Fruit fly (Drosophila melanogaster) whole organism, embryonic: ENCODE measurements around the gene Pgd.

Source experiments
- Asciz ChIP-seq: fragments of 200-800 bp; sonication (Bioruptor generic); optimal IDR thresholded peaks from 2 replicates; lab custom pipeline; 2017; ENCODE audit warnings: missing biosample characterization, mild to moderate bottlenecking, missing genetic modification characterization, missing genetic modification reagents
- Bdp1 ChIP-seq: fragments of 200-800 bp; sonication (Bioruptor generic); optimal IDR thresholded peaks from 3 replicates; lab custom pipeline; 2016; ENCODE audit warnings: missing biosample characterization, missing genetic modification characterization
- CG1024 ChIP-seq: fragments of 200-800 bp; sonication (Bioruptor generic); IDR thresholded peaks from 2 replicates; pipeline ENCODE4 v1.3.6; 2022; ENCODE audit warnings: missing biosample characterization, missing genetic modification characterization
- CG10267 ChIP-seq: fragments of 200-800 bp; sonication (Bioruptor generic); optimal IDR thresholded peaks from 2 replicates; lab custom pipeline; 2018; ENCODE audit warnings: missing biosample characterization, mild to moderate bottlenecking, missing genetic modification characterization, moderate library complexity
- CG10979 ChIP-seq: fragments of 200-800 bp; sonication (Bioruptor generic); optimal IDR thresholded peaks from 2 replicates; lab custom pipeline; 2018; ENCODE audit warnings: missing biosample characterization, mild to moderate bottlenecking, missing genetic modification characterization, moderate library complexity
- CG11560 ChIP-seq: fragments of 200-800 bp; sonication (Bioruptor generic); IDR thresholded peaks from 3 replicates; pipeline ENCODE4 v1.3.6; 2022; ENCODE audit warnings: missing biosample characterization, missing genetic modification characterization
- CG12299 ChIP-seq: fragments of 200-800 bp; sonication (Bioruptor generic); optimal IDR thresholded peaks from 2 replicates; lab custom pipeline; 2018; ENCODE audit warnings: missing biosample characterization, mild to moderate bottlenecking, missing genetic modification characterization
- CG12391 ChIP-seq: fragments of 200-800 bp; sonication (Bioruptor generic); optimal IDR thresholded peaks from 3 replicates; lab custom pipeline; 2018; ENCODE audit warnings: missing biosample characterization, mild to moderate bottlenecking, missing genetic modification characterization, moderate library complexity
- CG12942 ChIP-seq: fragments of 200-800 bp; sonication (Bioruptor generic); optimal IDR thresholded peaks from 3 replicates; lab custom pipeline; 2016; ENCODE audit warnings: missing biosample characterization, missing genetic modification characterization
- CG14667 ChIP-seq: fragments of 200-800 bp; sonication (Bioruptor generic); IDR thresholded peaks from 2 replicates; pipeline ENCODE4 v1.3.6; 2022; ENCODE audit warnings: missing biosample characterization, missing genetic modification characterization
- CG1602 ChIP-seq: fragments of 200-800 bp; sonication (Bioruptor generic); optimal IDR thresholded peaks from 3 replicates; lab custom pipeline; 2016; ENCODE audit warnings: missing biosample characterization, missing genetic modification characterization
- CG17359 ChIP-seq: fragments of 200-800 bp; sonication (Bioruptor generic); optimal IDR thresholded peaks from 3 replicates; lab custom pipeline; 2018; ENCODE audit warnings: missing biosample characterization, mild to moderate bottlenecking, missing genetic modification characterization, moderate library complexity
- CG18476 ChIP-seq: fragments of 200-800 bp; sonication (Bioruptor generic); optimal IDR thresholded peaks from 2 replicates; lab custom pipeline; 2016; ENCODE audit warnings: missing biosample characterization, mild to moderate bottlenecking, missing genetic modification characterization
- CG18599 ChIP-seq: fragments of 200-800 bp; sonication (Bioruptor generic); optimal IDR thresholded peaks from 3 replicates; lab custom pipeline; 2017; ENCODE audit warnings: missing biosample characterization, missing genetic modification characterization, mild to moderate bottlenecking, moderate library complexity, missing genetic modification reagents
- CG2120 ChIP-seq: fragments of 200-800 bp; sonication (Bioruptor generic); optimal IDR thresholded peaks from 3 replicates; lab custom pipeline; 2016; ENCODE audit warnings: missing biosample characterization, missing genetic modification characterization
- CG31365 ChIP-seq: fragments of 200-800 bp; sonication (Bioruptor generic); optimal IDR thresholded peaks from 2 replicates; lab custom pipeline; 2018; ENCODE audit warnings: missing biosample characterization, mild to moderate bottlenecking, missing genetic modification characterization
- CG4282 ChIP-seq: fragments of 200-800 bp; sonication (Bioruptor generic); optimal IDR thresholded peaks from 2 replicates; lab custom pipeline; 2016; ENCODE audit warnings: missing biosample characterization, missing genetic modification characterization
- CG4328 ChIP-seq: fragments of 200-800 bp; sonication (Bioruptor generic); optimal IDR thresholded peaks from 3 replicates; lab custom pipeline; 2017; ENCODE audit warnings: missing biosample characterization, missing genetic modification reagents, missing genetic modification characterization
- CG4360 ChIP-seq: fragments of 200-800 bp; sonication (Bioruptor generic); IDR thresholded peaks from 2 replicates; pipeline ENCODE4 v1.3.6; 2022; ENCODE audit warnings: missing biosample characterization, missing genetic modification characterization
- CG5245 ChIP-seq: fragments of 200-800 bp; sonication (Bioruptor generic); optimal IDR thresholded peaks from 3 replicates; lab custom pipeline; 2016; ENCODE audit warnings: missing biosample characterization, missing genetic modification characterization
- CG6175 ChIP-seq: fragments of 200-800 bp; sonication (Bioruptor generic); IDR thresholded peaks from 3 replicates; pipeline ENCODE4 v1.3.6; 2022; ENCODE audit warnings: missing biosample characterization, missing genetic modification characterization
- CG7357 ChIP-seq: fragments of 200-800 bp; sonication (Bioruptor generic); IDR thresholded peaks from 3 replicates; pipeline ENCODE4 v1.3.6; 2022; ENCODE audit warnings: missing biosample characterization, missing genetic modification characterization
- CoRest ChIP-seq: fragments of 200-800 bp; sonication (Bioruptor generic); optimal IDR thresholded peaks from 3 replicates; lab custom pipeline; 2018; ENCODE audit warnings: missing biosample characterization, mild to moderate bottlenecking, missing genetic modification characterization, moderate library complexity
- CrebB ChIP-seq: fragments of 200-800 bp; sonication (Bioruptor generic); optimal IDR thresholded peaks from 3 replicates; lab custom pipeline; 2018; ENCODE audit warnings: missing biosample characterization, mild to moderate bottlenecking, missing genetic modification characterization
- Doc3 ChIP-seq: fragments of 200-800 bp; sonication (Bioruptor generic); IDR thresholded peaks from 3 replicates; pipeline ENCODE4 v1.3.6; 2022; ENCODE audit warnings: missing biosample characterization, missing genetic modification characterization; ENCODE audit not compliant: partially characterized antibody
- Elba2 ChIP-seq: fragments of 200-800 bp; sonication (Bioruptor generic); optimal IDR thresholded peaks from 3 replicates; lab custom pipeline; 2016; ENCODE audit warnings: missing biosample characterization, missing genetic modification characterization
- Fer2 ChIP-seq: fragments of 200-800 bp; sonication (Bioruptor generic); optimal IDR thresholded peaks from 2 replicates; lab custom pipeline; 2018; ENCODE audit warnings: missing biosample characterization, mild to moderate bottlenecking, missing genetic modification characterization, moderate library complexity
- MTF-1 ChIP-seq: fragments of 200-800 bp; sonication (Bioruptor generic); optimal IDR thresholded peaks from 2 replicates; lab custom pipeline; 2018; ENCODE audit warnings: missing biosample characterization, mild to moderate bottlenecking, missing genetic modification characterization, borderline replicate concordance
- Med ChIP-seq: fragments of 200-800 bp; sonication (Bioruptor generic); peaks from one replicate; lab custom pipeline; 2016; ENCODE audit warnings: missing biosample characterization, missing genetic modification characterization, mild to moderate bottlenecking, inconsistent platforms, moderate library complexity
- Oli ChIP-seq: fragments of 200-800 bp; sonication (Bioruptor generic); optimal IDR thresholded peaks from 2 replicates; lab custom pipeline; 2018; ENCODE audit warnings: missing biosample characterization, mild to moderate bottlenecking, missing genetic modification characterization, moderate library complexity
- Ptx1 ChIP-seq: fragments of 200-800 bp; sonication (Bioruptor generic); IDR thresholded peaks from 2 replicates; pipeline ENCODE4 v1.3.6; 2022; ENCODE audit warnings: missing biosample characterization, missing genetic modification characterization
- Ssrp ChIP-seq: fragments of 200-800 bp; sonication (Bioruptor generic); optimal IDR thresholded peaks from 2 replicates; lab custom pipeline; 2018; ENCODE audit warnings: missing biosample characterization, mild to moderate bottlenecking, missing genetic modification characterization, moderate library complexity
- Usf ChIP-seq: fragments of 200-800 bp; sonication (Bioruptor generic); optimal IDR thresholded peaks from 2 replicates; lab custom pipeline; 2017; ENCODE audit warnings: missing genotype, missing biosample characterization, missing genetic modification characterization
- az2 ChIP-seq: fragments of 200-800 bp; sonication (Bioruptor generic); optimal IDR thresholded peaks from 3 replicates; lab custom pipeline; 2016; ENCODE audit warnings: missing biosample characterization, missing genetic modification characterization
- chm ChIP-seq: fragments of 200-800 bp; sonication (Bioruptor generic); IDR thresholded peaks from 2 replicates; pipeline ENCODE4 v1.3.6; 2022; ENCODE audit warnings: missing biosample characterization, missing genetic modification characterization
- chn ChIP-seq: fragments of 200-800 bp; sonication (Bioruptor generic); optimal IDR thresholded peaks from 2 replicates; lab custom pipeline; 2016; ENCODE audit warnings: missing biosample characterization, missing genetic modification characterization
- dmrt11E ChIP-seq: fragments of 200-800 bp; sonication (Bioruptor generic); optimal IDR thresholded peaks from 3 replicates; lab custom pipeline; 2018; ENCODE audit warnings: missing biosample characterization, mild to moderate bottlenecking, missing genetic modification characterization, moderate library complexity
- gem ChIP-seq: fragments of 200-800 bp; sonication (Bioruptor generic); optimal IDR thresholded peaks from 2 replicates; lab custom pipeline; 2019; ENCODE audit warnings: missing biosample characterization, mild to moderate bottlenecking, missing genetic modification characterization, moderate library complexity
- jing ChIP-seq: fragments of 200-800 bp; sonication (Bioruptor generic); optimal IDR thresholded peaks from 2 replicates; lab custom pipeline; 2018; ENCODE audit warnings: missing biosample characterization, mild to moderate bottlenecking, missing genetic modification characterization
- otp ChIP-seq: fragments of 200-800 bp; sonication (Bioruptor generic); IDR thresholded peaks from 3 replicates; pipeline ENCODE4, ENCODE4 v1.3.6; 2022; ENCODE audit warnings: missing biosample characterization, missing genetic modification characterization
- pan ChIP-seq, 4 experiments: fragments of >200 bp in 3 of 4; fragments of 200-800 bp in 1 of 4; sonication (Bioruptor generic) in 1 of 4; optimal IDR thresholded peaks in 3 of 4; IDR thresholded peaks in 1 of 4; 2 replicates each; pipeline versions ENCODE4 v1.3.6 to Lab custom; 2017 to 2022; ENCODE audit warnings: missing biosample characterization in 2 of 4, missing genetic modification characterization in 2 of 4, mixed read lengths in 1 of 4
- pros ChIP-seq: fragments of 200-800 bp; sonication (Bioruptor generic); optimal IDR thresholded peaks from 3 replicates; lab custom pipeline; 2019; ENCODE audit warnings: missing biosample characterization, mild to moderate bottlenecking, missing genetic modification characterization, moderate library complexity
- ranshi ChIP-seq: fragments of 200-800 bp; sonication (Bioruptor generic); IDR thresholded peaks from 2 replicates; pipeline ENCODE4 v1.3.6; 2022; ENCODE audit warnings: missing biosample characterization, missing genetic modification characterization
- ro ChIP-seq: fragments of 200-800 bp; sonication (Bioruptor generic); IDR thresholded peaks from 2 replicates; pipeline ENCODE4 v1.3.6; 2022; ENCODE audit warnings: missing biosample characterization, missing genetic modification characterization
- sc ChIP-seq, 3 experiments: fragments of >200 bp in 2 of 3; fragments of 200-800 bp in 1 of 3; sonication (Bioruptor generic) in 1 of 3; optimal IDR thresholded peaks; 2 replicates in 2 of 3; 3 replicates in 1 of 3; lab custom pipeline; 2017; ENCODE audit warnings: mild to moderate bottlenecking in 1 of 3, missing biosample characterization in 1 of 3, missing genetic modification characterization in 1 of 3, missing genetic modification reagents in 1 of 3
- scrt ChIP-seq: fragments of 200-800 bp; sonication (Bioruptor generic); optimal IDR thresholded peaks from 2 replicates; lab custom pipeline; 2018; ENCODE audit warnings: missing biosample characterization, mild to moderate bottlenecking, missing genetic modification characterization, moderate library complexity
- so ChIP-seq: fragments of 200-800 bp; sonication (Bioruptor generic); IDR thresholded peaks from 3 replicates; pipeline ENCODE4 v1.3.6; 2022; ENCODE audit warnings: missing biosample characterization, missing genetic modification characterization

Pgd gene

DNA sequence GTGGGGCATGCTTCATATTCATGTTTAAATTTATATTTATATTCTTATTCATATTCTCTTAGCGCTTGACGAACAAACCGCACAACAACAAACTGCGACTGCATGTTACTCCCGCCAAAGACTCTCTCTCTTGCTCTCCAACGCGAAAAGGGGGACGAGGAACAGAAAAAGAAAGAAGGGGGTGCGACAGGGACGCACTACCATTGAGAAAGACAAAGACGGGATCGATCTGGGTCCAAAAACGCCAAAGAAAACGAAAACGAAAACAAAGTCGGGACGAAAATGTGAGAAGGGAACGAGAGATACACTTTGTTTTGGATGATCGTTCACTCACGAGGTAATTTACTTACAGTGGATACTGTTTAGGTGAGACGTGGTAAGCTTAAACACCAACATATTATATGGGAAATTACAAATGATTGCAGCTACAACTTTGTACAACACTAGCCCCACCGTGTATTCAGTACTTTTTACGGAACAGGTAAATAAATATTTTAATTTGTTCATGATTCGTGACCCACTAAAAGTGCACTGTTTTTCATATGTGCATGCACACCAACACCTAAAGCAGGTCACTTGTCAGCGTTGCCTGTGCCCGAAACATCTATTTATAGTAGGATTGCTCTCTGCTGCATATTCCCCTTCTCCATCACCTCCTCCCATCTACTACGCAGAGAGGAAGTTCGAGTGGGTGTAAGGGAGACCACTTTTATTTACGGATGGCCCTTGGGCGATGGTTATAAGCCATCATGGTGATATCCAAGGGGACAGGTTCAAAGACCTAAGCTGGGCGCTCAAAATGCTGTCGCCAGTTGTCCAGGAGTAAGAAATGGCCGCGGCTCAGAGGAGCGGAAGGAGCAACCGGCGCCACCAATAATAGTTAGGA, 23.0 kb upstream of the Pgd start (continued):
- TF ChIP-seq pan (optimal IDR thresholded peaks at IDR 0.05; lab: Kevin White, UChicago): no peak
- TF ChIP-seq pan (GFP tag; optimal IDR thresholded peaks at IDR 0.05 in 1 of 2, IDR thresholded peaks at IDR 0.05 in 1 of 2): peak in 1 of 2 experiments; percentile 31
- TF ChIP-seq CG4282 (GFP tag; lab: Kevin White, UChicago): no peak
- TF ChIP-seq ro (GFP tag; lab: Robert Waterston, UW): no peak
- TF ChIP-seq CG14667: no peak
- TF ChIP-seq Fer2 (tag; lab: Kevin White, UChicago): no peak
- TF ChIP-seq Bdp1 (GFP tag; lab: Kevin White, UChicago): no peak
- TF ChIP-seq CG11560 (tag; lab: Robert Waterston, UW): no peak
- TF ChIP-seq CG4360 (GFP tag; lab: Robert Waterston, UW): peak; percentile 64
- peak; percentile 38 for TF ChIP-seq CG17359 (tag; lab: Kevin White, UChicago)
- no peak for TF ChIP-seq CG5245 (GFP tag; lab: Kevin White, UChicago)
- TF ChIP-seq Doc3 (GFP tag; lab: Robert Waterston, UW): no peak
- TF ChIP-seq CG12942 (GFP tag; lab: Kevin White, UChicago): no peak
- TF ChIP-seq jing (GFP tag; lab: Kevin White, UChicago): no peak
- TF ChIP-seq CG31365: no peak
- TF ChIP-seq CG18476 (GFP tag; lab: Kevin White, UChicago): peak; percentile 8
- no peak for TF ChIP-seq Usf (GFP tag; lab: Kevin White, UChicago)
- TF ChIP-seq dmrt11E (tag; lab: Kevin White, UChicago): peak; percentile 62
- TF ChIP-seq CG4328 (GFP tag; lab: Kevin White, UChicago): no peak
- TF ChIP-seq MTF-1: no peak
- TF ChIP-seq CG18599 (GFP tag; lab: Kevin White, UChicago): peak; percentile 18
- TF ChIP-seq chm (GFP tag; lab: Robert Waterston, UW): peak; percentile 35; the same call in 1 of the 2 replicates
- TF ChIP-seq Med (GFP tag; lab: Kevin White, UChicago): peak; percentile 84
- TF ChIP-seq CG12391: peak; percentile 49
- TF ChIP-seq scrt (GFP tag; lab: Kevin White, UChicago): no peak
- TF ChIP-seq CG6175 (GFP tag; lab: Robert Waterston, UW): no peak
- TF ChIP-seq Ptx1: peak; percentile 34; the same call in 1 of the 2 replicates
- TF ChIP-seq Elba2: no peak
- TF ChIP-seq CG1024 (GFP tag; lab: Robert Waterston, UW): peak; percentile 21; the same call in 1 of the 2 replicates
- no peak for TF ChIP-seq ranshi (GFP tag; lab: Robert Waterston, UW)
- TF ChIP-seq CG12299: no peak
- peak; percentile 22 for TF ChIP-seq az2 (GFP tag; lab: Kevin White, UChicago)
- TF ChIP-seq otp (GFP tag; lab: Robert Waterston, UW): no peak
- peak; percentile 32 for TF ChIP-seq Ssrp (tag; lab: Kevin White, UChicago)
- no peak for TF ChIP-seq so (GFP tag; lab: Robert Waterston, UW)
- no peak for TF ChIP-seq CrebB (tag; lab: Kevin White, UChicago)
- TF ChIP-seq Oli (tag; lab: Kevin White, UChicago): peak; percentile 32
- TF ChIP-seq CG10979 (tag; lab: Kevin White, UChicago): peak; percentile 56
- TF ChIP-seq gem (tag; lab: Kevin White, UChicago): peak; percentile 63
- peak; percentile 12 for TF ChIP-seq CG2120 (GFP tag; lab: Kevin White, UChicago)
- no peak for TF ChIP-seq CG7357 (GFP tag; lab: Robert Waterston, UW)
- TF ChIP-seq chn (GFP tag; lab: Kevin White, UChicago): peak; percentile 19
- peak; percentile 33 for TF ChIP-seq CG10267 (tag; lab: Kevin White, UChicago)
- no peak for TF ChIP-seq CG1602 (GFP tag; lab: Kevin White, UChicago)
- no peak for TF ChIP-seq pros (GFP tag; lab: Kevin White, UChicago)
- TF ChIP-seq CoRest (tag; lab: Kevin White, UChicago): peak; percentile 29
- TF ChIP-seq sc (optimal IDR thresholded peaks at IDR 0.05; lab: Kevin White, UChicago): no peak
- TF ChIP-seq sc (GFP tag; optimal IDR thresholded peaks at IDR 0.05; lab: Kevin White, UChicago): peak; percentile 37
- peak; percentile 13 for TF ChIP-seq Asciz (GFP tag; lab: Kevin White, UChicago)
